Fruit fly (Drosophila melanogaster): ENCODE data around the gene tant.

Gene tant

DNA sequence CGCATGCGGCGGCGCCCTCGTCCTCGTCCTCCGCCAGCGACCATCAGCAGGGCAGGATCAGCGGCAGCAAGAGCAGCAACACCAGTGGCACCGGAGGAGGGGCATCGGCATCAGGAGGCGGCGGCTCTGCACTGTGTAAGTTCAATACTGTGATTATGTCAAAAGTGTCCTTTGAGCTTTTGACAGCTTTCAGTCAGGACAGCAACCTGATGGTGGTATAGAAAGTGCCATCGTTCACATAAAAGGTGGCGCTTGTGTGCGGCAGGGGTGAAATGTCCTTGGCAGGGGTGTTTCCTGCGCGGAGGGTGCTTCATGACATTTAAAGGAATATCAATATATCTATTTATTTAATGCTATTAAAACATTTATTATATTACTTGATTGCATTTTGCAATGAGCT lies 48.7 kb downstream of the tant start (continued):
- TF ChIP-seq CG17912 (GFP tag; optimal IDR thresholded peaks at IDR 0.05) (no peak), nau (GFP tag; optimal IDR thresholded peaks at IDR 0.05) (no peak)

DNA sequence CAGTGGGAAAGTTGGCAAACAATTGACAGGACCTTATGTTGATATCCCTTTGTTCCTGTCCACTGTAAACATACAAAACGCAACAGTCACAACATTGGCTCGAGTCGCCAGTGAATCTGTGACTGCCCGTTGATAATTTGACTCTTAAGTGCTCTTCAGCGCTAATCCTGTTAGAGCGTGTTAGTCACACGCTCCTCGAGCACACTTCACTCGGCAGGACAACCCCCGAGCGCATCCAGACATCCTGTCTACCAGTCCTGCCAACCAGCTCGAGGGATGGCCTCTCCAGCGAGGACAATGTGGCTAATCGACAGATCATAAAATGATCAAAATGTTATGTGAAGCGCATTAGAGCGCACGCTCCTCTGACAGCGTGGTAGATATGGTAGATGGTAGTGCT lies 49.6 kb downstream of the tant start:
- TF ChIP-seq oc (tag; optimal IDR thresholded peaks at IDR 0.05) (peak; percentile 81), nerfin-1 (tag; optimal IDR thresholded peaks at IDR 0.05) (peak; percentile 27), CG18599 (GFP tag; optimal IDR thresholded peaks at IDR 0.05) (no peak), gsb-n (tag; optimal IDR thresholded peaks at IDR 0.05) (peak; percentile 94), tx (GFP tag; optimal IDR thresholded peaks at IDR 0.05) (no peak), D (optimal IDR thresholded peaks at IDR 0.05) (peak; percentile 49), D (GFP tag; optimal IDR thresholded peaks at IDR 0.05) (no peak), grn (GFP tag; optimal IDR thresholded peaks at IDR 0.05) (peak; percentile 23), pros (GFP tag; optimal IDR thresholded peaks at IDR 0.05) (peak; percentile 83), CTCF (GFP tag; optimal IDR thresholded peaks at IDR 0.05) (peak; percentile 12), wor (GFP tag; IDR thresholded peaks at IDR 0.05) (no peak), Dbx (GFP tag; IDR thresholded peaks at IDR 0.05) (no peak), br (optimal IDR thresholded peaks at IDR 0.05) (no peak), CG2889 (GFP tag; IDR thresholded peaks at IDR 0.05) (0 out of 3 replicates have a peak, but pooled peaks have one; percentile 18), prd (optimal IDR thresholded peaks at IDR 0.05) (no peak), prd (GFP tag; IDR thresholded peaks at IDR 0.05) (peak; percentile 42; the same call in 1 of the 3 replicates), tll (GFP tag; optimal IDR thresholded peaks at IDR 0.05) (peak in 1 of 2 experiments; percentile 73), Hey (tag; optimal IDR thresholded peaks at IDR 0.05) (peak; percentile 95), kni (GFP tag; optimal IDR thresholded peaks at IDR 0.05) (peak; percentile 25), mld (GFP tag; IDR thresholded peaks at IDR 0.05; ENCODE audit: partially characterized antibody) (no peak)

DNA sequence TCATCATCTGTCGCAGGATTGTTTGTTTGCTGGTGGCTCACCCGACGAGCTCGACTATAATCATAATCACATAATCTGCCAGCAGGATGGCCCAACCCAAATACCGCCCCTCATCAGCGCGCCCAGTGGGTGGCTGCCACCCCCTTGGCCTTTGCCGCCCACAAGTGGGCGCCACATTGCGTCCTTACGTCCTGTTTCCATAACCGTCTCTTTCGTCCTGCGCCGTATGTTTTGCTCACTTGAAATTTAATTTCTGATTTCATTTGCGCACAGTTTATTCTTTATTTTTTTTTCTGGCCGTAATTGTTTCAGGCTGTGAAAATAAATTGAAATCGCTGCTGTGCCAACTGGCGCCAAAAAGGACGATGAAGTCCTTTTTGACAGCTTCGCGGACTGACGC lies 50.5 kb downstream of the tant start:
- peak; percentile 92 for TF ChIP-seq Ets65A (GFP tag)
- TF ChIP-seq CG2678 (tag; optimal IDR thresholded peaks at IDR 0.05): no peak

All from whole organism, embryonic.